Worm (Caenorhabditis elegans): ENCODE data around the gene tat-4.

tat-4 gene

ce11 chrII:6248503-6248902 lies 4.4 kb upstream of the tat-4 start (continued):
- TF ChIP-seq nhr-77 (tag; optimal IDR thresholded peaks at IDR 0.05) = peak; percentile 47
- no peak for TF ChIP-seq hpl-2 (GFP tag; optimal IDR thresholded peaks at IDR 0.05)
- TF ChIP-seq lir-3 (tag; optimal IDR thresholded peaks at IDR 0.05; ENCODE audit: poor library complexity) = peak; percentile 40
- peak; percentile 29 for TF ChIP-seq elt-2 (tag; optimal IDR thresholded peaks at IDR 0.05)
- no peak for TF ChIP-seq hlh-17 (GFP tag; optimal IDR thresholded peaks at IDR 0.05; ENCODE audit: borderline replicate concordance)
- no peak for TF ChIP-seq lin-15B (tag; optimal IDR thresholded peaks at IDR 0.05)
- no peak for TF ChIP-seq Y116A8C.19 (tag; optimal IDR thresholded peaks at IDR 0.05; ENCODE audit: borderline replicate concordance)
- TF ChIP-seq fos-1 (tag; optimal IDR thresholded peaks at IDR 0.05) = peak; percentile 10
- TF ChIP-seq nhr-90 (tag; optimal IDR thresholded peaks at IDR 0.05; ENCODE audit: poor library complexity) = peak; percentile 64
- TF ChIP-seq unc-86 (tag; optimal IDR thresholded peaks at IDR 0.05) = peak; percentile 18
- TF ChIP-seq ama-1 (optimal IDR thresholded peaks at IDR 0.05) = no peak
- no peak for TF ChIP-seq fkh-4 (tag; optimal IDR thresholded peaks at IDR 0.05; ENCODE audit: borderline replicate concordance)
- TF ChIP-seq unc-98 (GFP tag; IDR thresholded peaks at IDR 0.05) = no peak
- no peak for TF ChIP-seq nhr-11 (tag; optimal IDR thresholded peaks at IDR 0.05)
- TF ChIP-seq aha-1 (tag; optimal IDR thresholded peaks at IDR 0.05) = no peak
- TF ChIP-seq nhr-85 (tag) = peak; percentile 80
- TF ChIP-seq lin-14 (GFP tag; optimal IDR thresholded peaks at IDR 0.05) = no peak
- no peak for TF ChIP-seq ceh-8 (GFP tag; optimal IDR thresholded peaks at IDR 0.05)
- TF ChIP-seq tbx-2 (tag; optimal IDR thresholded peaks at IDR 0.05) = peak; percentile 24
- TF ChIP-seq mef-2 (tag; optimal IDR thresholded peaks at IDR 0.05) = no peak
- TF ChIP-seq unc-130 (tag; optimal IDR thresholded peaks at IDR 0.05) = peak; percentile 35
- peak; percentile 4 to 36 (median 20) for TF ChIP-seq ceh-82 (tag; optimal IDR thresholded peaks at IDR 0.05)
- peak; percentile 45 for TF ChIP-seq nhr-20 (tag; optimal IDR thresholded peaks at IDR 0.05)
- no peak for TF ChIP-seq pax-3 (tag; optimal IDR thresholded peaks at IDR 0.05)
- TF ChIP-seq sox-4 (tag; optimal IDR thresholded peaks at IDR 0.05) = no peak
- peak; percentile 52 for TF ChIP-seq rnt-1 (tag; optimal IDR thresholded peaks at IDR 0.05)
- TF ChIP-seq swsn-7 (tag; optimal IDR thresholded peaks at IDR 0.05) = peak; percentile 58
- no peak for TF ChIP-seq F16B12.6 (tag; optimal IDR thresholded peaks at IDR 0.05)
- no peak for TF ChIP-seq ceh-90 (tag; optimal IDR thresholded peaks at IDR 0.05)
- no peak for TF ChIP-seq jun-1 (tag; optimal IDR thresholded peaks at IDR 0.05)
- TF ChIP-seq lin-13 (GFP tag; optimal IDR thresholded peaks at IDR 0.05) = no peak
- no peak for TF ChIP-seq isw-1 (GFP tag; IDR thresholded peaks at IDR 0.05)
- TF ChIP-seq lin-39 (tag; optimal IDR thresholded peaks at IDR 0.05) = no peak
- TF ChIP-seq ztf-11 (tag; optimal IDR thresholded peaks at IDR 0.05) = no peak
- peak; percentile 60 for TF ChIP-seq nhr-47 (tag; optimal IDR thresholded peaks at IDR 0.05)

ce11 chrII:6248029-6248428 lies 3.9 kb upstream of the tat-4 start:
- TF ChIP-seq efl-1 (optimal IDR thresholded peaks at IDR 0.05) (no peak), efl-1 (GFP tag; optimal IDR thresholded peaks at IDR 0.05 in 1 of 2) (peak in 1 of 2 experiments; percentile 56), nhr-76 (tag; optimal IDR thresholded peaks at IDR 0.05) (no peak)

- TF ChIP-seq elt-3 (tag; optimal IDR thresholded peaks at IDR 0.05) (no peak), pag-3 (tag; optimal IDR thresholded peaks at IDR 0.05; ENCODE audit: borderline replicate concordance, insufficient read depth) (no peak), jun-1 (tag; optimal IDR thresholded peaks at IDR 0.05) (no peak), unc-86 (tag; optimal IDR thresholded peaks at IDR 0.05) (no peak), hlh-4 (tag; optimal IDR thresholded peaks at IDR 0.05) (no peak), nhr-19 (GFP tag; conservative IDR thresholded peaks at IDR 0.05) (no peak), efl-3 (GFP tag; optimal IDR thresholded peaks at IDR 0.05) (no peak), tbx-2 (tag; optimal IDR thresholded peaks at IDR 0.05) (no peak), fkh-4 (tag; optimal IDR thresholded peaks at IDR 0.05; ENCODE audit: borderline replicate concordance) (no peak), C34B4.2 (tag; optimal IDR thresholded peaks at IDR 0.05) (no peak), fos-1 (tag; optimal IDR thresholded peaks at IDR 0.05) (no peak), vab-15 (tag; optimal IDR thresholded peaks at IDR 0.05) (no peak), unc-98 (GFP tag; IDR thresholded peaks at IDR 0.05) (no peak)
Measured at ce11 chrII:6247011-6247410, 2.9 kb upstream of the tat-4 start, which contains the start of gene T24H7.2. TSS of gene T24H7.2 (plus strand) at chrII:6247311.

All from whole organism, L1 larva.